Worm (Caenorhabditis elegans): ENCODE results near the gene C05D11.8.
A peak's percentile ranks its signal among the peaks of the same experiment; 100 is the strongest.

C05D11.8 gene

DNA sequence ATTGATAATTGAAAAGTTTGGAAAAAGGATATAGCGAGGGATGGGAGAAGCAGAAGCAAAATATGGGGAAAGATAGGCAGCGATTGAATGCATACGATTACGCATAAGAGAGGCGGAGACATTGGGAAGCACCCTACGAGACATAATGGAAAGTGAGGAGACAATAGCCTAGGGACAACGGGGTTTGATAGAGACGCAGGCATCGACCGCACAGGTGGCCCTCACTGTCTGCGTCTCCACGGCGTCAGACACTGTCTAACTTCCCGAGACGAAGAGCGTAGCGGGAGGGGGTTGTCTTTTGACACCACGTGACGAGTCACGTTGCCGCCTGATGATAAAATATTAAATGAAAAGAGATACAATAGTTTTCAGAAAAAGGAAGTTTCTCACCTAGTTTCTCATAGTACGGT is 6.1 kb downstream of the C05D11.8 start (continued):
- TF ChIP-seq nhr-42 (GFP tag; IDR thresholded peaks at IDR 0.05) (peak; percentile 85), cey-2 (tag; optimal IDR thresholded peaks at IDR 0.05; ENCODE audit: borderline replicate concordance, insufficient read depth) (no peak), mep-1 (tag; optimal IDR thresholded peaks at IDR 0.05) (peak; percentile 79), tra-1 (GFP tag; IDR thresholded peaks at IDR 0.05) (peak; percentile 94), nhr-11 (tag; optimal IDR thresholded peaks at IDR 0.05) (peak; percentile 82), arid-1 (GFP tag; conservative IDR thresholded peaks at IDR 0.05) (peak; percentile 78; the same call in 1 of the 2 replicates), daf-12 (tag; optimal IDR thresholded peaks at IDR 0.05) (no peak), rbr-2 (tag; optimal IDR thresholded peaks at IDR 0.05) (peak; percentile 84), daf-8 (GFP tag; IDR thresholded peaks at IDR 0.05) (no peak), hif-1 (tag; optimal IDR thresholded peaks at IDR 0.05) (peak; percentile 36 to 67), spr-1 (tag; optimal IDR thresholded peaks at IDR 0.05) (peak; percentile 72), nhr-77 (tag; optimal IDR thresholded peaks at IDR 0.05) (peak; percentile 10), mdl-1 (tag; optimal IDR thresholded peaks at IDR 0.05) (peak; percentile 96 to 99), ceh-32 (tag; optimal IDR thresholded peaks at IDR 0.05; ENCODE audit: poor library complexity) (no peak), F49E8.2 (tag; optimal IDR thresholded peaks at IDR 0.05; ENCODE audit: borderline replicate concordance) (no peak), unc-39 (tag; optimal IDR thresholded peaks at IDR 0.05) (no peak), nhr-111 (GFP tag; optimal IDR thresholded peaks at IDR 0.05) (no peak), lin-39 (tag; optimal IDR thresholded peaks at IDR 0.05) (no peak), nhr-48 (tag; optimal IDR thresholded peaks at IDR 0.05) (peak; percentile 93), vab-7 (GFP tag; IDR thresholded peaks at IDR 0.05) (no peak), pha-4 (GFP tag; IDR thresholded peaks at IDR 0.05) (peak; percentile 92), pha-4 (tag; optimal IDR thresholded peaks at IDR 0.05) (no peak), ZK546.5 (tag; optimal IDR thresholded peaks at IDR 0.05) (no peak), mxl-3 (GFP tag; optimal IDR thresholded peaks at IDR 0.05) (peak; percentile 98), Y5F2A.4 (GFP tag; optimal IDR thresholded peaks at IDR 0.05) (no peak), ZK337.2 (GFP tag; IDR thresholded peaks at IDR 0.05) (0 out of 2 replicates have a peak, but pooled peaks have one; percentile 39), zfp-3 (GFP tag; conservative IDR thresholded peaks at IDR 0.05) (peak; percentile 88), zag-1 (tag; optimal IDR thresholded peaks at IDR 0.05) (no peak), egl-43 (GFP tag; IDR thresholded peaks at IDR 0.05) (peak; percentile 88), snpc-4 (tag; optimal IDR thresholded peaks at IDR 0.05) (no peak), lin-15B (tag; optimal IDR thresholded peaks at IDR 0.05) (no peak), lim-7 (GFP tag; IDR thresholded peaks at IDR 0.05) (no peak), lin-29 (GFP tag; IDR thresholded peaks at IDR 0.05) (no peak), nhr-102 (tag; optimal IDR thresholded peaks at IDR 0.05) (peak; percentile 92), egl-27 (tag; optimal IDR thresholded peaks at IDR 0.05) (no peak), set-16 (GFP tag; IDR thresholded peaks at IDR 0.05) (peak; percentile 88), mdt-29 (GFP tag; IDR thresholded peaks at IDR 0.05) (peak; percentile 86), lin-38 (GFP tag; IDR thresholded peaks at IDR 0.05) (peak; percentile 68), fos-1 (tag; optimal IDR thresholded peaks at IDR 0.05) (no peak), daf-16 (GFP tag; optimal IDR thresholded peaks at IDR 0.05) (peak; percentile 70 to 83), daf-16 (tag; optimal IDR thresholded peaks at IDR 0.05) (peak; percentile 58), D1046.2 (GFP tag; IDR thresholded peaks at IDR 0.05) (no peak), Y105C5A.15 (GFP tag; IDR thresholded peaks at IDR 0.05) (0 out of 2 replicates have a peak, but pooled peaks have one; percentile 25), mes-2 (tag; optimal IDR thresholded peaks at IDR 0.05; ENCODE audit: poor library complexity, severe bottlenecking) (peak; percentile 55), T20F7.1 (GFP tag; optimal IDR thresholded peaks at IDR 0.05) (peak; percentile 76), nhr-28 (tag; optimal IDR thresholded peaks at IDR 0.05) (peak; percentile 86), nhr-237 (tag; optimal IDR thresholded peaks at IDR 0.05) (no peak), Y48G9A.11 (GFP tag; IDR thresholded peaks at IDR 0.05) (no peak), tag-97 (GFP tag; IDR thresholded peaks at IDR 0.05) (no peak), ctbp-1 (GFP tag; IDR thresholded peaks at IDR 0.05) (peak; percentile 56; the same call in 1 of the 2 replicates), pqm-1 (tag; optimal IDR thresholded peaks at IDR 0.05) (no peak), F26F4.8 (GFP tag; conservative IDR thresholded peaks at IDR 0.05) (no peak)

Data from whole organism, L4 larva.